Fruit fly (Drosophila melanogaster) whole organism: Measurements from ENCODE around the gene RhoGAP68F.

Experiments used
- CG8478 ChIP-seq: fragments of >200 bp; optimal IDR thresholded peaks from 2 replicates; lab custom pipeline; 2018; ENCODE audit warnings: inconsistent platforms
- Dll ChIP-seq: fragments of >200 bp; optimal IDR thresholded peaks from 2 replicates; lab custom pipeline; 2017
- EcR ChIP-seq, 2 experiments: fragments of >200 bp; optimal IDR thresholded peaks; 2 replicates each; lab custom pipeline; 2017; ENCODE audit warnings: missing biosample characterization in 2 of 2, missing genetic modification characterization in 2 of 2, missing genetic modification reagents in 2 of 2
- pan ChIP-seq: fragments of >200 bp; optimal IDR thresholded peaks from 2 replicates; lab custom pipeline; 2017
- psq ChIP-seq: fragments of >200 bp; optimal IDR thresholded peaks from 2 replicates; lab custom pipeline; 2017
- usp ChIP-seq: fragments of >200 bp; optimal IDR thresholded peaks from 2 replicates; lab custom pipeline; 2017; ENCODE audit warnings: missing biosample characterization, missing genetic modification characterization, mixed read lengths

Gene RhoGAP68F

dm6 chr3L:12108515-12108914 is 30.2 kb upstream of the RhoGAP68F start:
- no peak for TF ChIP-seq pan (lab: Kevin White, UChicago)

- no peak for TF ChIP-seq CG8478 (lab: Kevin White, UChicago)
- no peak for TF ChIP-seq pan (lab: Kevin White, UChicago)
- TF ChIP-seq usp (GFP tag; lab: Kevin White, UChicago) = no peak
- no peak for TF ChIP-seq EcR (GFP tag; optimal IDR thresholded peaks at IDR 0.05; lab: Kevin White, UChicago)
- TF ChIP-seq psq (lab: Kevin White, UChicago) = no peak
- no peak for TF ChIP-seq Dll (lab: Kevin White, UChicago)
Measured at dm6 chr3L:12109045-12109632, 29.5 kb upstream of the RhoGAP68F start.

- no peak for TF ChIP-seq pan (lab: Kevin White, UChicago)
- no peak for TF ChIP-seq Dll (lab: Kevin White, UChicago)
- no peak for TF ChIP-seq psq (lab: Kevin White, UChicago)
- TF ChIP-seq EcR (GFP tag; optimal IDR thresholded peaks at IDR 0.05; lab: Kevin White, UChicago) = peak in 1 of 2 experiments; percentile 77
Measured at dm6 chr3L:12111081-12111958, 27.3 kb upstream of the RhoGAP68F start.

dm6 chr3L:12112967-12113366 is 25.7 kb upstream of the RhoGAP68F start:
- TF ChIP-seq CG8478 (lab: Kevin White, UChicago) (no peak), pan (lab: Kevin White, UChicago) (no peak), Dll (lab: Kevin White, UChicago) (no peak), psq (lab: Kevin White, UChicago) (no peak)

- TF ChIP-seq EcR (GFP tag; optimal IDR thresholded peaks at IDR 0.05; lab: Kevin White, UChicago) (no peak), pan (lab: Kevin White, UChicago) (no peak), usp (GFP tag; lab: Kevin White, UChicago) (no peak), CG8478 (lab: Kevin White, UChicago) (no peak), psq (lab: Kevin White, UChicago) (no peak), Dll (lab: Kevin White, UChicago) (no peak)
Measured at dm6 chr3L:12113589-12113988, 25.1 kb upstream of the RhoGAP68F start.

- TF ChIP-seq CG8478 (lab: Kevin White, UChicago) (no peak), pan (lab: Kevin White, UChicago) (no peak), usp (GFP tag; lab: Kevin White, UChicago) (no peak), Dll (lab: Kevin White, UChicago) (no peak), psq (lab: Kevin White, UChicago) (no peak), EcR (GFP tag; optimal IDR thresholded peaks at IDR 0.05; lab: Kevin White, UChicago) (no peak)
Measured at dm6 chr3L:12114188-12114587, 24.5 kb upstream of the RhoGAP68F start.

- TF ChIP-seq EcR (GFP tag; optimal IDR thresholded peaks at IDR 0.05; lab: Kevin White, UChicago) = no peak
- TF ChIP-seq usp (GFP tag; lab: Kevin White, UChicago) = no peak
- TF ChIP-seq CG8478 (lab: Kevin White, UChicago) = no peak
- no peak for TF ChIP-seq pan (lab: Kevin White, UChicago)
- TF ChIP-seq psq (lab: Kevin White, UChicago) = no peak
- TF ChIP-seq Dll (lab: Kevin White, UChicago) = no peak
Measured at dm6 chr3L:12115103-12115502, 23.6 kb upstream of the RhoGAP68F start.

- TF ChIP-seq psq (lab: Kevin White, UChicago) (no peak), EcR (GFP tag; optimal IDR thresholded peaks at IDR 0.05; lab: Kevin White, UChicago) (no peak), CG8478 (lab: Kevin White, UChicago) (no peak), usp (GFP tag; lab: Kevin White, UChicago) (no peak), pan (lab: Kevin White, UChicago) (no peak), Dll (lab: Kevin White, UChicago) (no peak)
Measured at dm6 chr3L:12115966-12116735, 22.5 kb upstream of the RhoGAP68F start, which contains the start of gene vers. Gene vers, plus strand, starts transcription at chr3L:12116101.

- no peak for TF ChIP-seq psq (lab: Kevin White, UChicago)
- TF ChIP-seq EcR (GFP tag; optimal IDR thresholded peaks at IDR 0.05; lab: Kevin White, UChicago) = no peak
- TF ChIP-seq Dll (lab: Kevin White, UChicago) = no peak
- no peak for TF ChIP-seq usp (GFP tag; lab: Kevin White, UChicago)
- no peak for TF ChIP-seq pan (lab: Kevin White, UChicago)
- TF ChIP-seq CG8478 (lab: Kevin White, UChicago) = no peak
Measured at dm6 chr3L:12118156-12118555, 20.5 kb upstream of the RhoGAP68F start, which contains the start of gene ssp. Gene ssp, plus strand, starts transcription at chr3L:12118257.

- TF ChIP-seq CG8478 (lab: Kevin White, UChicago) = no peak
- TF ChIP-seq Dll (lab: Kevin White, UChicago) = no peak
- TF ChIP-seq usp (GFP tag; lab: Kevin White, UChicago) = no peak
- no peak for TF ChIP-seq psq (lab: Kevin White, UChicago)
- TF ChIP-seq EcR (GFP tag; optimal IDR thresholded peaks at IDR 0.05; lab: Kevin White, UChicago) = no peak
- TF ChIP-seq pan (lab: Kevin White, UChicago) = no peak
Measured at dm6 chr3L:12118631-12119030, 20.0 kb upstream of the RhoGAP68F start.
